Worm (Caenorhabditis elegans): ENCODE data around the gene sgnh-1.

The sgnh-1 gene

ce11 chrIV:4930754-4931322 lies 41.1 kb downstream of the sgnh-1 start:
- TF ChIP-seq lin-29 (GFP tag; IDR thresholded peaks at IDR 0.05) (no peak), rbr-2 (tag; optimal IDR thresholded peaks at IDR 0.05) (no peak), tra-1 (GFP tag; IDR thresholded peaks at IDR 0.05) (no peak; the same call in 1 of the 2 replicates), F49E8.2 (tag; optimal IDR thresholded peaks at IDR 0.05; ENCODE audit: borderline replicate concordance) (peak; percentile 79), pha-4 (GFP tag; IDR thresholded peaks at IDR 0.05) (peak; percentile 51; the same call in 1 of the 2 replicates), pha-4 (tag; optimal IDR thresholded peaks at IDR 0.05) (no peak), aha-1 (tag) (peak; percentile 61), jun-1 (tag; optimal IDR thresholded peaks at IDR 0.05) (no peak), daf-16 (GFP tag; optimal IDR thresholded peaks at IDR 0.05) (peak in 1 of 2 experiments; percentile 56), daf-16 (tag; optimal IDR thresholded peaks at IDR 0.05) (peak; percentile 48), R02D3.7 (tag; optimal IDR thresholded peaks at IDR 0.05) (no peak), F26F4.8 (GFP tag; conservative IDR thresholded peaks at IDR 0.05) (peak; percentile 89), Y48G9A.11 (GFP tag; IDR thresholded peaks at IDR 0.05) (peak; percentile 74; the same call in 1 of the 2 replicates), mdt-29 (GFP tag; IDR thresholded peaks at IDR 0.05) (peak; percentile 77), hlh-30 (tag; optimal IDR thresholded peaks at IDR 0.05; ENCODE audit: insufficient read depth) (peak; percentile 25), ztf-7 (tag; optimal IDR thresholded peaks at IDR 0.05) (peak; percentile 41), Y5F2A.4 (GFP tag; optimal IDR thresholded peaks at IDR 0.05) (no peak), mxl-3 (GFP tag; optimal IDR thresholded peaks at IDR 0.05) (no peak), madf-5 (GFP tag; IDR thresholded peaks at IDR 0.05) (peak; percentile 37 to 50; a peak in 1 of 4 replicates), set-16 (GFP tag; IDR thresholded peaks at IDR 0.05) (no peak), zip-11 (GFP tag; IDR thresholded peaks at IDR 0.05) (no peak), snpc-1.2 (GFP tag; IDR thresholded peaks at IDR 0.05) (peak; percentile 98), F37D6.2 (tag; optimal IDR thresholded peaks at IDR 0.05) (no peak), zfp-3 (GFP tag; conservative IDR thresholded peaks at IDR 0.05) (no peak), nhr-11 (tag; optimal IDR thresholded peaks at IDR 0.05) (no peak), ZK337.2 (GFP tag; IDR thresholded peaks at IDR 0.05) (0 out of 2 replicates have a peak, but pooled peaks have one; percentile 59), madf-9 (GFP tag; conservative IDR thresholded peaks at IDR 0.05) (no peak), snpc-4 (tag; optimal IDR thresholded peaks at IDR 0.05) (peak; percentile 82), dve-1 (tag; optimal IDR thresholded peaks at IDR 0.05; ENCODE audit: insufficient read depth) (peak; percentile 42), nhr-102 (tag; optimal IDR thresholded peaks at IDR 0.05) (peak; percentile 60), daf-19 (GFP tag; conservative IDR thresholded peaks at IDR 0.05) (0 out of 2 replicates have a peak, but pooled peaks have one; percentile 29), spr-1 (tag; optimal IDR thresholded peaks at IDR 0.05) (peak; percentile 57), ceh-44 (GFP tag; IDR thresholded peaks at IDR 0.05) (peak; percentile 9; the same call in 1 of the 2 replicates)

DNA sequence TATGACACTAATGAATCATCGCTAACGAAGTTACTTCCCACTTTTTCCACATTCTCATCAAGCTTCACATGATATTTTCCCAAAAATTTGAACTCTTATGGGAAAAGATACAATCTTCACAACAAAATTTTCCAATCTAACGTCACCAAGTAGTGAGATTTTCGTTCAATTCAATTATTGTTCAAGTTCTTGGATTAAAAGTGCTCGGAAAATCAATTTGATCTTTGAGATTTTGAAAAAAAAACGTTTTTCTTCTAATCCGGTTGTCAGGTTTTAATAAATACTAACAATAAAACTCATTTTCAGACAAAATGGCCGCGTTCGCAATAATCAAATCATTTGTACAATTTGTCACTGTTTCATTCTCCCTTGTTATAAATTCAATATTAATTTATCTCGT lies 44.4 kb downstream of the sgnh-1 start, which contains the start of gene str-153:
Gene str-153, plus strand, starts transcription at position 301 of the 400 bp plus-strand sequence.
- TF ChIP-seq nhr-28 (tag; optimal IDR thresholded peaks at IDR 0.05) (no peak), lir-3 (tag; optimal IDR thresholded peaks at IDR 0.05) (no peak), unc-62 (GFP tag; optimal IDR thresholded peaks at IDR 0.05 in 1 of 2) (peak in 1 of 2 experiments; percentile 4), unc-62 (tag; optimal IDR thresholded peaks at IDR 0.05) (no peak), nhr-42 (GFP tag; IDR thresholded peaks at IDR 0.05) (no peak)

DNA sequence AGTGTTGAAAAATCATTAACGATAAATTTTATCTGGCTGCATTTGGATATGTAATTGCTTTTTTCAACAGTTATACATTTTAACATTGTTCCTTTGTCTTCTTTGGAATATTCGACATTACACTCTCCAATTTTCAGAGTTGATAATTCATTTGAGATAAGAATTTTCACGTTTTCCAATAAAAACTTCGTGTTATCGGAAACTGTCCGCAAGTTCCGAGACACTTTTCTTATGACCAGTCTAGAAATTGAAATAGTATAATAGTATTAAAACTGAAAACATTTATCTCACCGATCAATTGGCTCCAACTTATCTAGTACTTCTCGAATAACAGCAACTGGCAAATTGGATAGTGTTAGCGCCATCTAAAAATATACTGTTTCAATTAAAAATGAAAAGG lies 47.9 kb downstream of the sgnh-1 start, which contains the start of gene fbxa-86:
Gene fbxa-86, minus strand, starts transcription at position 367 of the 400 bp plus-strand sequence.
- peak in 1 of 2 experiments; percentile 7 for TF ChIP-seq unc-62 (GFP tag; optimal IDR thresholded peaks at IDR 0.05 in 1 of 2)
- TF ChIP-seq unc-62 (tag; optimal IDR thresholded peaks at IDR 0.05), result no peak
- no peak for TF ChIP-seq fos-1 (tag; optimal IDR thresholded peaks at IDR 0.05)
- no peak for TF ChIP-seq lir-3 (tag; optimal IDR thresholded peaks at IDR 0.05)
- no peak for TF ChIP-seq nhr-11 (tag; optimal IDR thresholded peaks at IDR 0.05)
- peak; percentile 9 for TF ChIP-seq pqm-1 (tag; optimal IDR thresholded peaks at IDR 0.05)
- no peak for TF ChIP-seq unc-130 (GFP tag; optimal IDR thresholded peaks at IDR 0.05)
- TF ChIP-seq daf-19 (GFP tag; conservative IDR thresholded peaks at IDR 0.05), result no peak
- TF ChIP-seq dmd-8 (GFP tag; IDR thresholded peaks at IDR 0.05), result no peak
